Fruit fly (Drosophila melanogaster): ENCODE measurements around the gene CG11601.

CG11601 gene

dm6 chr2L:248592-248991 lies 34.5 kb downstream of the CG11601 start:
- TF ChIP-seq eve (GFP tag; optimal IDR thresholded peaks at IDR 0.05) (peak in 1 of 2 experiments; percentile 21), BEAF-32 (GFP tag; optimal IDR thresholded peaks at IDR 0.05) (peak; percentile 50), CG4707 (GFP tag; optimal IDR thresholded peaks at IDR 0.05) (no peak), CG4328 (GFP tag; optimal IDR thresholded peaks at IDR 0.05) (no peak), Myb (GFP tag; optimal IDR thresholded peaks at IDR 0.05) (no peak), Awh (GFP tag; IDR thresholded peaks at IDR 0.05) (no peak), CG1602 (GFP tag; optimal IDR thresholded peaks at IDR 0.05) (no peak), CG3995 (GFP tag; optimal IDR thresholded peaks at IDR 0.05) (peak; percentile 92), Sry-δ (GFP tag; optimal IDR thresholded peaks at IDR 0.05) (peak; percentile 10), CG2120 (GFP tag; optimal IDR thresholded peaks at IDR 0.05) (no peak), Pdp1 (GFP tag; optimal IDR thresholded peaks at IDR 0.05) (peak in 1 of 2 experiments; percentile 85), CG9437 (GFP tag; optimal IDR thresholded peaks at IDR 0.05) (peak; percentile 28), knrl (GFP tag; IDR thresholded peaks at IDR 0.05; ENCODE audit: partially characterized antibody) (0 out of 3 replicates have a peak, but pooled peaks have one; percentile 6), Dref (GFP tag; IDR thresholded peaks at IDR 0.05) (peak; percentile 37), CG17186 (GFP tag; optimal IDR thresholded peaks at IDR 0.05) (no peak), CG12659 (GFP tag; optimal IDR thresholded peaks at IDR 0.05) (peak; percentile 8)

DNA sequence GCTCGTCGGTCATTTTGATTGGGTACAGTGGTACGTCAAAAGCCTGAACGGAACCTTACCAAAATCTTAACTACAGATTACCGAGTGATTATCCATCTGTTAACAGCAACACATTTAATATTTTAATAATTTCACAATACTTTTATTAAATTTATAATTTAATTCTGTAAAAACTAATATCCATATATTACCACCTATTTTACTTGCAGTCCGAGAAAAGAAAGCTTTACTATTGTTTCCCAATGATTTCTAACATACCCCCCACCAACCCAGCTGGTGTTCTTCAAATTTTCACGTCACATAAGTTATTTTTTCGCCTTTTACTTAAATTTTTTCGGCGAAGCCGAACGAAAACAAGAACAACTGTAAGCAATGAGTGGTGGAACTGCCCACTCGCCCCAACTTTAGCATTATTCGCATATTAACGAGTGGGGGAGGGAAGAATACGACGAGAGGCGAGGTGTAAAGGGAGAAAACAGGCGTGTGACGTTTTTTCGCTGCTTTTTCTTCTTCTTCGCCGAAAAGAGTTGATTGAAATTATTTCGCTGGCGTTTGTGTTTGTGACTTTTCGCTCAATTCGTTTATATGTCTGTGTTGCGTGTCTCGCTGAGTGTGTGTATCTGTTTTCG lies 35.1 kb downstream of the CG11601 start:
- peak; percentile 60 for TF ChIP-seq trem (tag; optimal IDR thresholded peaks at IDR 0.05)
- TF ChIP-seq CG12236 (GFP tag; optimal IDR thresholded peaks at IDR 0.05), result no peak
- no peak for TF ChIP-seq Spps (tag; optimal IDR thresholded peaks at IDR 0.05)
- TF ChIP-seq HmgZ (tag; optimal IDR thresholded peaks at IDR 0.05), result peak; percentile 20
- peak; percentile 20 for TF ChIP-seq CG6254 (GFP tag; optimal IDR thresholded peaks at IDR 0.05)
- peak; percentile 8 for TF ChIP-seq ftz-f1 (GFP tag; optimal IDR thresholded peaks at IDR 0.05)
- peak; percentile 45 for TF ChIP-seq Deaf1 (tag; optimal IDR thresholded peaks at IDR 0.05)
- TF ChIP-seq CG2712 (tag; optimal IDR thresholded peaks at IDR 0.05), result peak; percentile 54
- no peak for TF ChIP-seq Doc2 (GFP tag; IDR thresholded peaks at IDR 0.05)
- peak; percentile 50 for TF ChIP-seq unpg (GFP tag; optimal IDR thresholded peaks at IDR 0.05)
- peak; percentile 22 for TF ChIP-seq CG10654 (GFP tag; optimal IDR thresholded peaks at IDR 0.05)
- no peak for TF ChIP-seq tx (GFP tag; optimal IDR thresholded peaks at IDR 0.05)
- TF ChIP-seq ci (GFP tag; IDR thresholded peaks at IDR 0.05), result no peak
- peak; percentile 55 for TF ChIP-seq CG12659 (GFP tag; optimal IDR thresholded peaks at IDR 0.05)
- TF ChIP-seq Poxn (GFP tag; IDR thresholded peaks at IDR 0.05), result no peak
- no peak for TF ChIP-seq chif (GFP tag; optimal IDR thresholded peaks at IDR 0.05)
- TF ChIP-seq Taf1 (GFP tag; IDR thresholded peaks at IDR 0.05), result peak; percentile 36; the same call in 1 of the 2 replicates
- TF ChIP-seq CG9727 (GFP tag; optimal IDR thresholded peaks at IDR 0.05), result peak; percentile 80
- TF ChIP-seq CG18011 (GFP tag; optimal IDR thresholded peaks at IDR 0.05), result peak; percentile 5
- peak; percentile 14; the same call in 1 of the 2 replicates for TF ChIP-seq amos (GFP tag; IDR thresholded peaks at IDR 0.05; ENCODE audit: partially characterized antibody)
- TF ChIP-seq org-1 (GFP tag; optimal IDR thresholded peaks at IDR 0.05), result peak; percentile 66
- TF ChIP-seq trh (GFP tag; optimal IDR thresholded peaks at IDR 0.05), result no peak
- TF ChIP-seq dm (GFP tag; optimal IDR thresholded peaks at IDR 0.05), result no peak
- TF ChIP-seq Xbp1 (GFP tag; optimal IDR thresholded peaks at IDR 0.05), result peak; percentile 48
- TF ChIP-seq caup (GFP tag; optimal IDR thresholded peaks at IDR 0.05; ENCODE audit: severe bottlenecking), result peak; percentile 33
- no peak for TF ChIP-seq CG17612 (GFP tag; IDR thresholded peaks at IDR 0.05)
- TF ChIP-seq CG1603 (tag; optimal IDR thresholded peaks at IDR 0.05), result no peak
- TF ChIP-seq prd (optimal IDR thresholded peaks at IDR 0.05), result no peak
- TF ChIP-seq prd (GFP tag; IDR thresholded peaks at IDR 0.05), result peak; percentile 43
- TF ChIP-seq Hsf (GFP tag; optimal IDR thresholded peaks at IDR 0.05), result no peak
- peak; percentile 43 for TF ChIP-seq Blimp-1 (GFP tag; optimal IDR thresholded peaks at IDR 0.05)
- TF ChIP-seq klu (GFP tag; IDR thresholded peaks at IDR 0.05), result peak; percentile 42
- TF ChIP-seq nom (GFP tag; optimal IDR thresholded peaks at IDR 0.05), result no peak
- TF ChIP-seq Neu2 (GFP tag; optimal IDR thresholded peaks at IDR 0.05; ENCODE audit: borderline replicate concordance), result no peak

Measured in whole organism, embryonic.